Fruit fly (Drosophila melanogaster): ENCODE results near the gene CG31371.

CG31371 gene

dm6 chr3R:30531989-30532653 lies 28.8 kb upstream of the CG31371 start, which contains the start of gene tmod (continued):
- TF ChIP-seq Ravus (GFP tag; IDR thresholded peaks at IDR 0.05) (no peak; the same call in 1 of the 2 replicates), Xbp1 (GFP tag; optimal IDR thresholded peaks at IDR 0.05) (peak; percentile 45), CG2712 (tag; optimal IDR thresholded peaks at IDR 0.05) (peak; percentile 65), Deaf1 (tag; optimal IDR thresholded peaks at IDR 0.05) (peak; percentile 42), tgo (GFP tag; IDR thresholded peaks at IDR 0.05) (peak; percentile 49; the same call in 2 of the 3 replicates), ap (GFP tag; IDR thresholded peaks at IDR 0.05) (no peak), CG10147 (GFP tag; optimal IDR thresholded peaks at IDR 0.05) (peak; percentile 19), slou (GFP tag; optimal IDR thresholded peaks at IDR 0.05) (no peak), CG9797 (GFP tag; optimal IDR thresholded peaks at IDR 0.05) (no peak), CG32532 (GFP tag; IDR thresholded peaks at IDR 0.05) (peak; percentile 70; the same call in 1 of the 2 replicates), Atf-2 (GFP tag; optimal IDR thresholded peaks at IDR 0.05) (peak; percentile 27), Sry-β (GFP tag; optimal IDR thresholded peaks at IDR 0.05) (peak; percentile 32), wek (GFP tag; optimal IDR thresholded peaks at IDR 0.05) (peak; percentile 55), CG1792 (GFP tag; optimal IDR thresholded peaks at IDR 0.05) (no peak), CG9437 (GFP tag; optimal IDR thresholded peaks at IDR 0.05) (no peak), CG14965 (GFP tag; optimal IDR thresholded peaks at IDR 0.05; ENCODE audit: borderline replicate concordance) (no peak), CG42726 (GFP tag; IDR thresholded peaks at IDR 0.05; ENCODE audit: partially characterized antibody) (no peak), CG32772 (GFP tag; IDR thresholded peaks at IDR 0.05) (no peak), Chrac-16 (GFP tag; optimal IDR thresholded peaks at IDR 0.05) (no peak), gt (GFP tag; IDR thresholded peaks at IDR 0.05) (no peak), CG11085 (GFP tag; IDR thresholded peaks at IDR 0.05) (no peak), CG8944 (GFP tag; optimal IDR thresholded peaks at IDR 0.05) (peak; percentile 41), slbo (GFP tag; IDR thresholded peaks at IDR 0.05) (no peak), HLH3B (GFP tag; IDR thresholded peaks at IDR 0.05) (peak; percentile 10; the same call in 1 of the 2 replicates), bigmax (GFP tag; optimal IDR thresholded peaks at IDR 0.05) (no peak), CG16815 (GFP tag; optimal IDR thresholded peaks at IDR 0.05) (peak; percentile 18), Sox102F (GFP tag; optimal IDR thresholded peaks at IDR 0.05) (peak; percentile 57), shn (GFP tag; optimal IDR thresholded peaks at IDR 0.05) (peak; percentile 37), kah (GFP tag; optimal IDR thresholded peaks at IDR 0.05) (peak; percentile 30), CG8924 (tag; optimal IDR thresholded peaks at IDR 0.05) (peak; percentile 48), BEAF-32 (GFP tag; optimal IDR thresholded peaks at IDR 0.05) (no peak), CG4707 (GFP tag; optimal IDR thresholded peaks at IDR 0.05) (no peak), HmgD (GFP tag; optimal IDR thresholded peaks at IDR 0.05) (no peak), twi (tag; optimal IDR thresholded peaks at IDR 0.05) (peak; percentile 30), ftz-f1 (GFP tag; optimal IDR thresholded peaks at IDR 0.05) (peak; percentile 36), NFAT (GFP tag; IDR thresholded peaks at IDR 0.05) (0 out of 2 replicates have a peak, but pooled peaks have one; percentile 7), CG9932 (GFP tag; IDR thresholded peaks at IDR 0.05) (0 out of 2 replicates have a peak, but pooled peaks have one; percentile 16), usp (GFP tag; optimal IDR thresholded peaks at IDR 0.05) (no peak), eyg (GFP tag; optimal IDR thresholded peaks at IDR 0.05) (no peak), tap (tag; optimal IDR thresholded peaks at IDR 0.05) (peak; percentile 46), sc (optimal IDR thresholded peaks at IDR 0.05) (no peak), sc (GFP tag; optimal IDR thresholded peaks at IDR 0.05) (peak; percentile 55), CG7928 (GFP tag; optimal IDR thresholded peaks at IDR 0.05) (no peak), TFAM (GFP tag; optimal IDR thresholded peaks at IDR 0.05) (no peak), CG17612 (GFP tag; IDR thresholded peaks at IDR 0.05) (no peak), maf-S (GFP tag; optimal IDR thresholded peaks at IDR 0.05) (peak; percentile 31), Dad (GFP tag; optimal IDR thresholded peaks at IDR 0.05) (peak; percentile 7), CG13123 (GFP tag; optimal IDR thresholded peaks at IDR 0.05) (no peak), sens (GFP tag) (peak; percentile 91), tna (GFP tag; IDR thresholded peaks at IDR 0.05; ENCODE audit: partially characterized antibody) (no peak), Hmr (GFP tag; optimal IDR thresholded peaks at IDR 0.05) (no peak)

Measured in whole organism, embryonic.